Worm (Caenorhabditis elegans) whole organism, late embryonic: ENCODE measurements around the gene F36F12.3.
A peak's percentile ranks its signal among the peaks of the same experiment; 100 is the strongest.

Experiments used
- C08G9.2 ChIP-seq: sonication (generic microtip); optimal IDR thresholded peaks from 2 replicates; lab custom pipeline; 2016; ENCODE audit warnings: mild to moderate bottlenecking, missing genetic modification characterization, moderate library complexity, missing compliant biosample characterization
- K02D7.2 ChIP-seq: sonication (generic microtip); optimal IDR thresholded peaks from 2 replicates; lab custom pipeline; 2017; ENCODE audit warnings: mild to moderate bottlenecking, missing genetic modification characterization, missing compliant biosample characterization
- K09A11.1 ChIP-seq: sonication (generic microtip); optimal IDR thresholded peaks from 2 replicates; lab custom pipeline; 2017; ENCODE audit warnings: antibody characterized with exemption, mild to moderate bottlenecking, missing genetic modification characterization, missing compliant biosample characterization; ENCODE audit not compliant: insufficient read depth
- ahr-1 ChIP-seq: sonication (generic microtip); optimal IDR thresholded peaks from 2 replicates; lab custom pipeline; 2016; ENCODE audit warnings: missing genetic modification characterization, missing compliant biosample characterization
- ama-1 ChIP-seq: fragments of 150-350 bp; optimal IDR thresholded peaks from 2 replicates; lab custom pipeline; 2014
- ceh-14 ChIP-seq: sonication (generic microtip); optimal IDR thresholded peaks from 2 replicates; lab custom pipeline; 2016; ENCODE audit warnings: missing genotype, missing genetic modification characterization, missing compliant biosample characterization
- ceh-18 ChIP-seq: sonication (generic microtip); optimal IDR thresholded peaks from 2 replicates; lab custom pipeline; 2016; ENCODE audit warnings: missing genetic modification characterization, missing compliant biosample characterization
- ceh-19 ChIP-seq: fragments of 200-800 bp; sonication (Bioruptor generic); optimal IDR thresholded peaks from 2 replicates; lab custom pipeline; 2018; ENCODE audit warnings: mild to moderate bottlenecking, missing genetic modification characterization, missing compliant biosample characterization
- ceh-2 ChIP-seq: sonication (generic microtip); optimal IDR thresholded peaks from 2 replicates; lab custom pipeline; 2016; ENCODE audit warnings: missing genotype, missing genetic modification characterization, missing compliant biosample characterization
- ceh-24 ChIP-seq: sonication (generic microtip); optimal IDR thresholded peaks from 2 replicates; lab custom pipeline; 2016; ENCODE audit warnings: mild to moderate bottlenecking, missing genetic modification characterization, missing compliant biosample characterization
- ceh-30 ChIP-seq: fragments of 150-350 bp; optimal IDR thresholded peaks from 2 replicates; lab custom pipeline; 2014; ENCODE audit warnings: missing biosample characterization, missing genetic modification characterization
- ceh-31 ChIP-seq: sonication (generic microtip); optimal IDR thresholded peaks from 2 replicates; lab custom pipeline; 2016; ENCODE audit warnings: missing genetic modification characterization, missing compliant biosample characterization
- ceh-34 ChIP-seq: sonication (generic microtip); optimal IDR thresholded peaks from 2 replicates; lab custom pipeline; 2016; ENCODE audit warnings: mild to moderate bottlenecking, missing genetic modification characterization, missing compliant biosample characterization
- ceh-45 ChIP-seq: fragments of 200-800 bp; sonication (Bioruptor generic); IDR thresholded peaks from 2 replicates; pipeline ENCODE4 v1.3.6; 2022; ENCODE audit warnings: missing genetic modification reagents, missing genetic modification characterization, missing compliant biosample characterization
- ceh-48 ChIP-seq: sonication (generic microtip); optimal IDR thresholded peaks from 2 replicates; lab custom pipeline; 2016; ENCODE audit warnings: missing genetic modification characterization, inconsistent platforms, missing compliant biosample characterization
- ceh-6 ChIP-seq: fragments of 200-800 bp; sonication (Bioruptor generic); optimal IDR thresholded peaks from 2 replicates; lab custom pipeline; 2018; ENCODE audit warnings: mild to moderate bottlenecking, missing genetic modification characterization, missing compliant biosample characterization
- che-1 ChIP-seq: sonication (generic microtip); optimal IDR thresholded peaks from 2 replicates; lab custom pipeline; 2016; ENCODE audit warnings: mild to moderate bottlenecking, missing genetic modification characterization, missing compliant biosample characterization
- dmd-4 ChIP-seq: sonication (generic microtip); optimal IDR thresholded peaks from 2 replicates; lab custom pipeline; 2016; ENCODE audit warnings: borderline replicate concordance, missing genetic modification characterization, missing compliant biosample characterization
- dve-1 ChIP-seq: sonication (generic microtip); optimal IDR thresholded peaks from 2 replicates; lab custom pipeline; 2017; ENCODE audit warnings: antibody characterized with exemption, mild to moderate bottlenecking, missing genetic modification characterization, missing compliant biosample characterization
- elt-2 ChIP-seq: sonication (generic microtip); optimal IDR thresholded peaks from 2 replicates; lab custom pipeline; 2016; ENCODE audit warnings: missing genetic modification reagents, missing genetic modification characterization, missing compliant biosample characterization
- fax-1 ChIP-seq: sonication (generic microtip); optimal IDR thresholded peaks from 2 replicates; lab custom pipeline; 2016; ENCODE audit warnings: missing genotype, missing genetic modification characterization, missing compliant biosample characterization
- gmeb-2 ChIP-seq: sonication (generic microtip); optimal IDR thresholded peaks from 2 replicates; lab custom pipeline; 2016; ENCODE audit warnings: missing genetic modification characterization, inconsistent platforms, missing compliant biosample characterization
- hlh-13 ChIP-seq: fragments of 200-800 bp; sonication (Bioruptor generic); optimal IDR thresholded peaks from 2 replicates; lab custom pipeline; 2018; ENCODE audit warnings: mild to moderate bottlenecking, missing genetic modification characterization, missing compliant biosample characterization
- hlh-15 ChIP-seq: sonication (generic microtip); optimal IDR thresholded peaks from 2 replicates; lab custom pipeline; 2016; ENCODE audit warnings: missing genetic modification characterization, missing compliant biosample characterization
- hlh-30 ChIP-seq: sonication (generic microtip); optimal IDR thresholded peaks from 2 replicates; lab custom pipeline; 2017; ENCODE audit warnings: antibody characterized with exemption, missing genetic modification characterization, missing compliant biosample characterization; ENCODE audit not compliant: insufficient read depth
- hlh-6 ChIP-seq: sonication (generic microtip); optimal IDR thresholded peaks from 2 replicates; lab custom pipeline; 2016; ENCODE audit warnings: missing genotype, missing genetic modification characterization, missing compliant biosample characterization
- hlh-8 ChIP-seq: sonication (generic microtip); optimal IDR thresholded peaks from 2 replicates; lab custom pipeline; 2016; ENCODE audit warnings: missing genotype, missing genetic modification characterization, missing compliant biosample characterization
- lin-11 ChIP-seq: fragments of 200-800 bp; sonication (Bioruptor generic); optimal IDR thresholded peaks from 2 replicates; lab custom pipeline; 2018; ENCODE audit warnings: mild to moderate bottlenecking, missing genetic modification characterization, missing compliant biosample characterization
- mec-3 ChIP-seq: sonication (generic microtip); optimal IDR thresholded peaks from 2 replicates; lab custom pipeline; 2016; ENCODE audit warnings: borderline replicate concordance, missing genetic modification characterization, missing compliant biosample characterization
- nfya-1 ChIP-seq: sonication (generic microtip); optimal IDR thresholded peaks from 2 replicates; lab custom pipeline; 2017; ENCODE audit warnings: missing genetic modification characterization, mild to moderate bottlenecking, missing compliant biosample characterization, antibody characterized with exemption, moderate library complexity
- nhr-11 ChIP-seq: fragments of 150-350 bp; optimal IDR thresholded peaks from 2 replicates; lab custom pipeline; 2014; ENCODE audit warnings: missing biosample characterization, missing genetic modification characterization
- nhr-232 ChIP-seq: sonication (generic microtip); optimal IDR thresholded peaks from 2 replicates; lab custom pipeline; 2016; ENCODE audit warnings: missing genetic modification characterization, missing compliant biosample characterization
- npax-4 ChIP-seq: sonication (generic microtip); optimal IDR thresholded peaks from 2 replicates; lab custom pipeline; 2016; ENCODE audit warnings: missing genetic modification characterization, missing compliant biosample characterization
- pag-3 ChIP-seq: sonication (generic microtip); optimal IDR thresholded peaks from 2 replicates; lab custom pipeline; 2016; ENCODE audit warnings: missing compliant biosample characterization, missing genetic modification characterization, borderline replicate concordance
- pat-9 ChIP-seq: fragments of 200-800 bp; sonication (Bioruptor generic); optimal IDR thresholded peaks from 2 replicates; lab custom pipeline; 2018; ENCODE audit warnings: mild to moderate bottlenecking, missing genetic modification characterization, moderate library complexity, missing compliant biosample characterization
- pax-1 ChIP-seq: fragments of 150-350 bp; optimal IDR thresholded peaks from 2 replicates; lab custom pipeline; 2014; ENCODE audit warnings: missing biosample characterization, missing genetic modification characterization
- pha-2 ChIP-seq: sonication (generic microtip); optimal IDR thresholded peaks from 2 replicates; lab custom pipeline; 2017; ENCODE audit warnings: mild to moderate bottlenecking, missing genetic modification characterization, missing compliant biosample characterization
- pha-4 ChIP-seq: fragments of 150-350 bp; optimal IDR thresholded peaks from 2 replicates; lab custom pipeline; 2018; ENCODE audit warnings: missing biosample characterization, missing genetic modification reagents, missing genetic modification characterization
- pros-1 ChIP-seq: fragments of 150-350 bp; optimal IDR thresholded peaks from 2 replicates; lab custom pipeline; 2014; ENCODE audit warnings: missing biosample characterization, missing genetic modification reagents, missing genetic modification characterization
- ref-2 ChIP-seq: sonication (generic microtip); optimal IDR thresholded peaks from 2 replicates; lab custom pipeline; 2016; ENCODE audit warnings: missing genetic modification characterization, missing compliant biosample characterization
- sox-4 ChIP-seq: sonication (generic microtip); optimal IDR thresholded peaks from 2 replicates; lab custom pipeline; 2017; ENCODE audit warnings: mild to moderate bottlenecking, missing genetic modification characterization, inconsistent platforms, missing compliant biosample characterization
- tbx-2 ChIP-seq: sonication (generic microtip); optimal IDR thresholded peaks from 2 replicates; lab custom pipeline; 2016; ENCODE audit warnings: missing genetic modification characterization, missing compliant biosample characterization
- tbx-7 ChIP-seq: sonication (generic microtip); optimal IDR thresholded peaks from 2 replicates; lab custom pipeline; 2016; ENCODE audit warnings: missing genotype, missing genetic modification characterization, missing compliant biosample characterization
- ttx-3 ChIP-seq: sonication (generic microtip); optimal IDR thresholded peaks from 2 replicates; lab custom pipeline; 2016; ENCODE audit warnings: missing genetic modification reagents, missing genetic modification characterization, missing compliant biosample characterization
- unc-3 ChIP-seq, 2 experiments: fragments of 200-800 bp in 1 of 2; sonication (Bioruptor generic) in 1 of 2; sonication (generic microtip) in 1 of 2; conservative IDR thresholded peaks in 1 of 2; optimal IDR thresholded peaks in 1 of 2; 2 replicates each; pipeline versions ENCODE4 v1.3.6 to Lab custom; 2016 to 2022; ENCODE audit warnings: missing compliant biosample characterization in 2 of 2, missing genetic modification characterization in 2 of 2, missing genetic modification reagents in 1 of 2
- unc-86 ChIP-seq: sonication (generic microtip); optimal IDR thresholded peaks from 2 replicates; lab custom pipeline; 2016; ENCODE audit warnings: missing genetic modification characterization, missing compliant biosample characterization
- zip-5 ChIP-seq: sonication (generic microtip); optimal IDR thresholded peaks from 2 replicates; lab custom pipeline; 2016; ENCODE audit warnings: missing genetic modification characterization, missing compliant biosample characterization
- ztf-16 ChIP-seq: sonication (generic microtip); optimal IDR thresholded peaks from 2 replicates; lab custom pipeline; 2017; ENCODE audit warnings: missing genetic modification characterization, missing compliant biosample characterization

F36F12.3 gene

ce11 chrV:2126554-2126953, 41.0 kb downstream of the F36F12.3 start:
- TF ChIP-seq npax-4 (tag; lab: Kevin White, UChicago) (no peak), K02D7.2 (tag; lab: Kevin White, UChicago) (no peak), mec-3 (no peak), sox-4 (no peak), unc-86 (tag; lab: Kevin White, UChicago) (no peak), nhr-11 (tag; lab: Kevin White, UChicago) (no peak), ztf-16 (no peak), ceh-34 (tag; lab: Kevin White, UChicago) (no peak), hlh-30 (tag; lab: Kevin White, UChicago) (no peak), ceh-45 (GFP tag; lab: Robert Waterston, UW) (no peak), ceh-6 (GFP tag; lab: Kevin White, UChicago) (no peak), unc-3 (GFP tag; conservative IDR thresholded peaks at IDR 0.05; lab: Robert Waterston, UW) (no peak), unc-3 (tag; optimal IDR thresholded peaks at IDR 0.05; lab: Kevin White, UChicago) (no peak), fax-1 (tag; lab: Kevin White, UChicago) (no peak), ahr-1 (tag; lab: Kevin White, UChicago) (no peak), pha-2 (tag; lab: Kevin White, UChicago) (no peak), ceh-2 (tag; lab: Kevin White, UChicago) (no peak), tbx-7 (tag; lab: Kevin White, UChicago) (no peak)

- TF ChIP-seq gmeb-2 (tag; lab: Kevin White, UChicago) (no peak), nfya-1 (tag; lab: Kevin White, UChicago) (no peak), pha-4 (tag; lab: Kevin White, UChicago) (no peak), hlh-15 (tag; lab: Kevin White, UChicago) (no peak), ceh-14 (peak; percentile 7), fax-1 (tag; lab: Kevin White, UChicago) (peak; percentile 55), pag-3 (no peak), dmd-4 (no peak), ttx-3 (tag; lab: Kevin White, UChicago) (no peak), hlh-13 (GFP tag; lab: Kevin White, UChicago) (no peak), ceh-30 (tag; lab: Kevin White, UChicago) (no peak), unc-3 (GFP tag; conservative IDR thresholded peaks at IDR 0.05; lab: Robert Waterston, UW) (no peak), unc-3 (tag; optimal IDR thresholded peaks at IDR 0.05; lab: Kevin White, UChicago) (peak; percentile 19), ceh-31 (peak; percentile 89), ceh-19 (GFP tag; lab: Kevin White, UChicago) (no peak), ceh-48 (tag; lab: Kevin White, UChicago) (no peak), lin-11 (tag; lab: Kevin White, UChicago) (no peak), ceh-24 (no peak), zip-5 (tag; lab: Kevin White, UChicago) (peak; percentile 48), K02D7.2 (tag; lab: Kevin White, UChicago) (no peak), pax-1 (tag; lab: Kevin White, UChicago) (no peak), pha-2 (tag; lab: Kevin White, UChicago) (no peak), hlh-30 (tag; lab: Kevin White, UChicago) (no peak), ceh-18 (tag; lab: Kevin White, UChicago) (no peak), sox-4 (no peak), nhr-11 (tag; lab: Kevin White, UChicago) (no peak), tbx-7 (tag; lab: Kevin White, UChicago) (peak; percentile 76), C08G9.2 (tag; lab: Kevin White, UChicago) (peak; percentile 92), che-1 (no peak), elt-2 (tag; lab: Kevin White, UChicago) (no peak), ceh-34 (tag; lab: Kevin White, UChicago) (peak; percentile 8), mec-3 (peak; percentile 69), ama-1 (lab: Kevin White, UChicago) (no peak), pros-1 (tag; lab: Kevin White, UChicago) (no peak), ceh-45 (GFP tag; lab: Robert Waterston, UW) (no peak), npax-4 (tag; lab: Kevin White, UChicago) (no peak), tbx-2 (tag; lab: Kevin White, UChicago) (peak; percentile 70), dve-1 (tag; lab: Kevin White, UChicago) (no peak), K09A11.1 (tag; lab: Kevin White, UChicago) (no peak), hlh-8 (tag; lab: Kevin White, UChicago) (peak; percentile 3), nhr-232 (tag; lab: Kevin White, UChicago) (no peak), hlh-6 (tag; lab: Kevin White, UChicago) (no peak), ref-2 (peak; percentile 63), pat-9 (tag; lab: Kevin White, UChicago) (no peak)
These were observed 41.5 kb downstream of the F36F12.3 start, which contains the start of gene ldp-1 for ce11 chrV:2126996-2127585. ldp-1 (plus strand) TSS chrV:2127535.
